Worm (Caenorhabditis elegans) whole organism, young adult: ENCODE data around the gene srz-75.

Experiments
- Y53G8AR.9 ChIP-seq: fragments of 200-800 bp; sonication (Bioruptor generic); conservative IDR thresholded peaks from 2 replicates; pipeline ENCODE4 v1.3.6; 2022; ENCODE audit warnings: missing genetic modification reagents, missing genetic modification characterization, missing compliant biosample characterization
- aptf-3 ChIP-seq: fragments of 200-800 bp; sonication (Bioruptor generic); IDR thresholded peaks from 2 replicates; pipeline ENCODE4 v1.3.6; 2022; ENCODE audit warnings: missing genetic modification characterization, missing compliant biosample characterization
- attf-3 ChIP-seq: fragments of 200-800 bp; sonication (Bioruptor generic); conservative IDR thresholded peaks from 2 replicates; pipeline ENCODE4 v1.3.6; 2022; ENCODE audit warnings: missing genetic modification reagents, missing genetic modification characterization, missing compliant biosample characterization
- bed-2 ChIP-seq: fragments of 200-800 bp; sonication (Bioruptor generic); IDR thresholded peaks from 2 replicates; pipeline ENCODE4 v1.3.6; 2022; ENCODE audit warnings: missing genetic modification reagents, missing genetic modification characterization, missing compliant biosample characterization
- die-1 ChIP-seq: sonication (generic microtip); optimal IDR thresholded peaks from 2 replicates; lab custom pipeline; 2016; ENCODE audit warnings: missing genotype, mild to moderate bottlenecking, missing genetic modification characterization, missing compliant biosample characterization
- efl-1 ChIP-seq: fragments of 150-350 bp; optimal IDR thresholded peaks from 2 replicates; lab custom pipeline; 2014; ENCODE audit warnings: missing biosample characterization, missing genetic modification reagents, missing genetic modification characterization
- fkh-3 ChIP-seq: sonication (generic microtip); optimal IDR thresholded peaks from 2 replicates; lab custom pipeline; 2016; ENCODE audit warnings: mild to moderate bottlenecking, missing genetic modification characterization, missing compliant biosample characterization
- gei-17 ChIP-seq: fragments of 200-800 bp; sonication (Bioruptor generic); optimal IDR thresholded peaks from 2 replicates; lab custom pipeline; 2018; ENCODE audit warnings: mild to moderate bottlenecking, missing genetic modification characterization, missing compliant biosample characterization
- nfya-1 ChIP-seq: sonication (generic microtip); optimal IDR thresholded peaks from 2 replicates; lab custom pipeline; 2017; ENCODE audit warnings: antibody characterized with exemption, missing compliant biosample characterization, missing genetic modification characterization, borderline replicate concordance; ENCODE audit not compliant: insufficient read depth
- nhr-90 ChIP-seq: sonication (generic microtip); optimal IDR thresholded peaks from 2 replicates; lab custom pipeline; 2016; ENCODE audit warnings: missing genotype, mild to moderate bottlenecking, missing genetic modification characterization, missing compliant biosample characterization
- snpc-3.4 ChIP-seq: sonication (generic microtip); optimal IDR thresholded peaks from 2 replicates; lab custom pipeline; 2017; ENCODE audit warnings: missing genetic modification characterization, mild to moderate bottlenecking, missing compliant biosample characterization, antibody characterized with exemption, moderate library complexity, missing genotype, missing genetic modification reagents
- sptf-2 ChIP-seq: fragments of 200-800 bp; sonication (Bioruptor generic); optimal IDR thresholded peaks from 2 replicates; lab custom pipeline; 2018; ENCODE audit warnings: mild to moderate bottlenecking, missing genetic modification characterization, missing compliant biosample characterization
- unc-130 ChIP-seq: sonication (generic microtip); optimal IDR thresholded peaks from 2 replicates; lab custom pipeline; 2016; ENCODE audit warnings: missing genetic modification reagents, missing genetic modification characterization, missing compliant biosample characterization

ce11 chrIV:16257330-16257729 lies 33.3 kb downstream of the srz-75 start, which contains the start of gene hlh-31:
- no peak for TF ChIP-seq sptf-2
- no peak for TF ChIP-seq fkh-3 (tag; lab: Kevin White, UChicago)
- TF ChIP-seq nfya-1, result no peak
- no peak for TF ChIP-seq nhr-90 (tag; lab: Kevin White, UChicago)
- no peak for TF ChIP-seq Y53G8AR.9 (GFP tag; lab: Robert Waterston, UW)
- TF ChIP-seq gei-17 (GFP tag; lab: Kevin White, UChicago), result no peak
- TF ChIP-seq efl-1 (GFP tag; lab: Kevin White, UChicago), result no peak
- no peak for TF ChIP-seq die-1 (tag; lab: Kevin White, UChicago)
- no peak for TF ChIP-seq aptf-3 (GFP tag; lab: Robert Waterston, UW)
- no peak for TF ChIP-seq bed-2
- TF ChIP-seq unc-130 (GFP tag; lab: Kevin White, UChicago), result no peak
- no peak for TF ChIP-seq snpc-3.4 (tag; lab: Kevin White, UChicago)
- TF ChIP-seq attf-3, result no peak
